Fruit fly (Drosophila melanogaster) Kc167 (cell line): Measurements from ENCODE around the gene mura.

ENCODE experiments used
- Myc ChIP-seq: fragments of >200 bp; optimal IDR thresholded peaks from 2 replicates; lab custom pipeline; 2017; ENCODE audit warnings: missing external identifiers
- Sin3A ChIP-seq: fragments of >200 bp; optimal IDR thresholded peaks from 2 replicates; lab custom pipeline; 2018; ENCODE audit warnings: missing external identifiers
- h ChIP-seq: fragments of >200 bp; optimal IDR thresholded peaks from 3 replicates; lab custom pipeline; 2018; ENCODE audit warnings: missing external identifiers
- insv ChIP-seq: fragments of >200 bp; optimal IDR thresholded peaks from 3 replicates; lab custom pipeline; 2018; ENCODE audit warnings: missing external identifiers
- psq ChIP-seq: fragments of >200 bp; optimal IDR thresholded peaks from 2 replicates; lab custom pipeline; 2017; ENCODE audit warnings: missing external identifiers
- ttk ChIP-seq: sonication (Bioruptor generic); optimal IDR thresholded peaks from 2 replicates; lab custom pipeline; 2017; ENCODE audit warnings: missing external identifiers

mura gene

dm6 chr3R:9551659-9552435 is at the start of gene mura, which contains the start of gene RnpS1:
TSS of gene mura (minus strand) at chr3R:9551806.
TSS of gene RnpS1 (plus strand) at chr3R:9552034.
- TF ChIP-seq psq (lab: Kevin White, UChicago) (no peak), h (lab: Kevin White, UChicago) (no peak), Sin3A (no peak), ttk (no peak), Myc (lab: Kevin White, UChicago) (no peak), insv (no peak)

dm6 chr3R:9600558-9600959 is 49.0 kb upstream of the mura start:
- no peak for TF ChIP-seq Sin3A
- TF ChIP-seq insv = no peak
- TF ChIP-seq psq (lab: Kevin White, UChicago) = no peak
- TF ChIP-seq ttk = no peak
- no peak for TF ChIP-seq h (lab: Kevin White, UChicago)
- TF ChIP-seq Myc (lab: Kevin White, UChicago) = no peak

dm6 chr3R:9598099-9598498 is 46.5 kb upstream of the mura start:
- no peak for TF ChIP-seq Sin3A
- no peak for TF ChIP-seq ttk
- TF ChIP-seq insv = no peak
- no peak for TF ChIP-seq Myc (lab: Kevin White, UChicago)
- TF ChIP-seq psq (lab: Kevin White, UChicago) = no peak
- TF ChIP-seq h (lab: Kevin White, UChicago) = no peak

dm6 chr3R:9596615-9597014 is 45.0 kb upstream of the mura start:
- TF ChIP-seq Sin3A (no peak), Myc (lab: Kevin White, UChicago) (no peak), psq (lab: Kevin White, UChicago) (no peak)

dm6 chr3R:9595681-9596357 is 44.2 kb upstream of the mura start:
- TF ChIP-seq insv = no peak
- TF ChIP-seq psq (lab: Kevin White, UChicago) = no peak
- TF ChIP-seq Sin3A = no peak

DNA sequence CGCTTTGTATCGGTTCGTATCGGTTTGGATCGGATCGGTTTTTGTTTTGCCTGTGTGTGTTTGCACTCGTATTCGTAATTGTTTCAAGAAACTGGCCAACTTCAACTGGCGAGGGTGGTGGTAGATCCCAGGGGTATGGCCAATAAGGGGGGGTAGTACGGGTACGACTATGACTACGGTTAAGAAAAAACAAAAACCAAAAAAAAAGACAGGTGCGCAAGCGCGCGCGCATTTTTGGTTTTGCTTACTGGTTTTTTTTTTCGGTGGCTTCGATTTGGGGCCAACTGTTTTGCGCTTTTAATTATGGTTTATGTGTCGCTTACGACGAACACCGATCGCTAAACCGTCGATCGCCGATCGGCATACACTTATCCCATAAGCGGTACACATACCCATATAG is 43.2 kb upstream of the mura start:
- TF ChIP-seq insv (no peak), h (lab: Kevin White, UChicago) (no peak)

DNA sequence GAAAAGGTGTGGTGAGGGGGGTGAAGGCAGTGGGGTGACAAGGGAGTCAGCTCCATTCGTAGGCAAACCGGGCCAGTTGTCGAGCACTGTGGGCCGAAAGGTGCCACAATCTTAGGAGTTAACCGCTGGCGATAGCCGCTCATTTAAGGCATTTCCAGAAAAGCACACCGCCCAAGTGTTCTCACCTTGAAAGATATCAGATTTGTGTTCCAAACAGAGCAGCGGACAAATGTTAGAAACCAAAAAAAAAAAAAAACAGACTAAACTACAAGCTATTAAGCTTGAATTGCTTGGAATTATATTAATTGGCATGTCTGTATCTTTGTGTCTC is 42.6 kb upstream of the mura start:
- no peak for TF ChIP-seq Myc (lab: Kevin White, UChicago)
- no peak for TF ChIP-seq ttk
- TF ChIP-seq psq (lab: Kevin White, UChicago) = no peak
- TF ChIP-seq insv = no peak
- no peak for TF ChIP-seq h (lab: Kevin White, UChicago)
- TF ChIP-seq Sin3A = no peak

DNA sequence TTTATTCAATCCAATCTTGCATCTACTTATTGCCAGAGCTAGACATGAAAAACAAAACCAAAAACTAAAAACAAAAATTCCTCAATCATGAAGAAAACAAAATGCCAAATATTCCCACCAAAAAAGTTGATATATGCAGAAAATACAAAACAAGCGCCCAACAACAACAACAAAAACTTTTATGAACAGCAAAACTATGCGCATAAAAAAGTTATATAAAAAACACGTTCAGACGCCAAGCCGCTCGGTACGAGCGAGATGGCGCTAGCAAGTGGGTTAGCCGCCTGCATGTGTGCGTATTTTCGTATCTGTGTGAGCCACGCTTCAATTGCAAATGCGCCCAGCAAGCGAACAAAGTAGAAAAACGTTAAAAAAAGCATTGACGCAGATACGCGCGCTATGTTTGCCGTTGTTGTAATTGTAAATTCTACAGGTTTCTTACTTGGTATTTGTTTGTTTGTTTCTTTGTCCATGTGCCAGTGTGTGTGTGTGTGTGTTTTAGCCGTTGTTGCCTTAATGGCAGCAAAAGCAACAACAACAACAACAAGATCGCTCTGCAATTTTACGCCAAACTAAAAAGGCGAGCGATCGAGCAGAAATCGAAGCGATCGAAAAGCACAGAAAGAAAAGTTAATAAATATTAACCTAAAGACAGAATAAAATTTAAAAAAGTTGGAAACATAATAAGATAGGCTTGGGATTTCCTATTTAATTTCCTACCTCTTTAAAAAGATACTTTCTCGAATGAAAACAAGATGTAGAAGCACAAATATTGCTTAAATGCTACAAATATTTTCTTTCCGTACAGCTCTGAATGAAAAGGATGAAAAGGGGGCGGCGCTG is 42.0 kb upstream of the mura start:
- no peak for TF ChIP-seq Sin3A
- TF ChIP-seq psq (lab: Kevin White, UChicago) = no peak
- no peak for TF ChIP-seq h (lab: Kevin White, UChicago)
- no peak for TF ChIP-seq Myc (lab: Kevin White, UChicago)
- no peak for TF ChIP-seq insv
- TF ChIP-seq ttk = no peak

DNA sequence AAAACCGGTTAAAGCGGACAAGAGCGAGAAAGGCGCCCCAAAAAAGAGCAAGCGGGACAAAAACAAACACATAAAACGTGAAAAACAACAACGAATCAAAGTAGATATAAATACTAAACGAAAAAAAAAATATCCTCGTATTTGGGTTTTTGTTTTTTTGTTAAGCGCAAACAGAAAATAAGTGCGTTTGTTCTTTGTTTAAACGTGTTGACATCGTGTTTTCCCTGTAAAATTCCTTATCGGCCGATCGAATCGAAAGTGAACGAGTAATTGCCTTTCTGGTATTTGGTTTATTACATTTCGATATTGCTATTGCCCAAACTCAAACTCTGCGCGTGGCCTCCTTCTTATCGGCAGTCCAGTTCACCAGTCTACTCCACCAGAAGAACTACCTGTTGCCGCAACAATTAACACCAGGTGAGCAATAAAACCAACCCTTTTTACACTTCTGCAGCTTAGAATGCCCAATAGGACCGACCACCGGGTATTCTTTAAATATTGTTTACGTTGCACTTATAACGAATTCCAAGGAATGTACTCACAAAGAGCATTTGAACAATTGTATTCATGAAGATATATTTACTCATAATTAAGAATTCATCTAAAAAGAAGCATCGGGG is 40.3 kb upstream of the mura start:
- no peak for TF ChIP-seq psq (lab: Kevin White, UChicago)
- no peak for TF ChIP-seq ttk
- TF ChIP-seq insv = no peak
- no peak for TF ChIP-seq Myc (lab: Kevin White, UChicago)
- no peak for TF ChIP-seq h (lab: Kevin White, UChicago)
- TF ChIP-seq Sin3A = no peak

- TF ChIP-seq insv (no peak), psq (lab: Kevin White, UChicago) (no peak), Myc (lab: Kevin White, UChicago) (no peak), ttk (no peak), Sin3A (no peak), h (lab: Kevin White, UChicago) (no peak)
Observed at dm6 chr3R:9590952-9591532, 39.4 kb upstream of the mura start, which contains the start of the genes bocks and CG8312. TSS of gene bocks (minus strand) at chr3R:9591002. TSS of gene CG8312 (plus strand) at chr3R:9591309.

DNA sequence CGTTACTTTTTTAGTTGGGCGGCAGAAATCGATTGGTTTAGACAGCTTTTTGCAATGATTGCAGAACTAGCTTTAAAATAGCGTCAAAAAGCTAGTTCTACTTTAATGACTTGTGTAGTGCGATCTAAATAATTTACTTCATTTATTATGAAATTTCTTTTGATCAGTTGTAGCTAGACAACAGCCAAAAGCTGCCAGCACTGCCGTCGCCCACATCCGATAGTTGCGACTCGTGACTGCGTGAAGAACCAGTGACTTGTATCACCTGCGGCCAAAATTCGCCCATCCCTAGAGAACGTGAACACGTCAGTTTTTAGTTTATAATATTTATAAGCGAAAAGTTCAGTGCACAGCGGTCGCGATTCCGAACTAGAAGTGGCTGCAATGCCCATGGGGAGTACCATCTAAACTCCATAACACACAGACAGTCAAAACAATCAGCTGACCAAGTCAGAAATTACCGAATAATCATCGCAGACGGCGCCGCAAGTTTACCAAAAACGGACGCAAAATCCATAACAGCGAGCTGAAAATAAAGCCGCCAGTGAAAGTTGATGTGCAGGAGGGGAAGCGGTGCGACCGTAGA is 35.1 kb upstream of the mura start, which contains the start of gene P58IPK:
P58IPK (plus strand) TSS at position 280 of the 586 bp plus-strand sequence.
- TF ChIP-seq insv = no peak
- no peak for TF ChIP-seq h (lab: Kevin White, UChicago)
- TF ChIP-seq Sin3A = no peak
- no peak for TF ChIP-seq psq (lab: Kevin White, UChicago)
- no peak for TF ChIP-seq ttk
- no peak for TF ChIP-seq Myc (lab: Kevin White, UChicago)
